Fruit fly (Drosophila melanogaster) S2 (cell line): ENCODE results near the gene Vha16-3.

ENCODE experiments used
- CG8478 ChIP-seq: fragments of >200 bp; optimal IDR thresholded peaks from 2 replicates; lab custom pipeline; 2018
- CTCF ChIP-seq, 2 experiments: fragments of >200 bp; optimal IDR thresholded peaks; 2 replicates each; lab custom pipeline; 2018

- TF ChIP-seq CTCF (optimal IDR thresholded peaks at IDR 0.05; lab: Kevin White, UChicago) (no peak), CG8478 (no peak)
Measured at dm6 chr3L:11444861-11445260, 28.2 kb upstream of the Vha16-3 start, which contains the start of gene CG7557.
